Worm (Caenorhabditis elegans): ENCODE data around the gene mvb-12.

- TF ChIP-seq ama-1 (optimal IDR thresholded peaks at IDR 0.05) (no peak), pha-4 (tag; optimal IDR thresholded peaks at IDR 0.05) (no peak), nhr-232 (tag; optimal IDR thresholded peaks at IDR 0.05) (no peak), fkh-10 (GFP tag; optimal IDR thresholded peaks at IDR 0.05) (no peak), sox-4 (tag; optimal IDR thresholded peaks at IDR 0.05) (no peak), lin-11 (tag; optimal IDR thresholded peaks at IDR 0.05) (no peak), fkh-6 (tag; optimal IDR thresholded peaks at IDR 0.05) (no peak), pag-3 (tag; optimal IDR thresholded peaks at IDR 0.05; ENCODE audit: borderline replicate concordance) (no peak)
Observed at ce11 chrIV:7808583-7808982, 21.7 kb upstream of the mvb-12 start, which contains the start of gene C33H5.1.

All from whole organism, late embryonic.